Worm (Caenorhabditis elegans) whole organism, L1 larva: ENCODE data around the gene C06E1.1.

Source experiments
- aly-2 ChIP-seq: fragments of 150-350 bp; optimal IDR thresholded peaks from 2 replicates; lab custom pipeline; 2014; ENCODE audit warnings: missing biosample characterization, missing genetic modification characterization
- ces-1 ChIP-seq: fragments of 150-350 bp; optimal IDR thresholded peaks from 2 replicates; lab custom pipeline; 2014; ENCODE audit warnings: missing biosample characterization, missing genetic modification reagents, missing genetic modification characterization
- fkh-4 ChIP-seq: sonication (generic microtip); optimal IDR thresholded peaks from 2 replicates; lab custom pipeline; 2016; ENCODE audit warnings: missing compliant biosample characterization, missing genetic modification characterization, borderline replicate concordance
- lin-39 ChIP-seq: fragments of 150-350 bp; optimal IDR thresholded peaks from 2 replicates; lab custom pipeline; 2014; ENCODE audit warnings: missing biosample characterization, missing genetic modification reagents, missing genetic modification characterization
- nhr-12 ChIP-seq: sonication (generic microtip); optimal IDR thresholded peaks from 2 replicates; lab custom pipeline; 2017; ENCODE audit warnings: missing biosample characterization, missing genetic modification characterization
- snu-23 ChIP-seq: sonication (generic microtip); optimal IDR thresholded peaks from 2 replicates; lab custom pipeline; 2016; ENCODE audit warnings: missing genetic modification characterization, missing compliant biosample characterization

DNA sequence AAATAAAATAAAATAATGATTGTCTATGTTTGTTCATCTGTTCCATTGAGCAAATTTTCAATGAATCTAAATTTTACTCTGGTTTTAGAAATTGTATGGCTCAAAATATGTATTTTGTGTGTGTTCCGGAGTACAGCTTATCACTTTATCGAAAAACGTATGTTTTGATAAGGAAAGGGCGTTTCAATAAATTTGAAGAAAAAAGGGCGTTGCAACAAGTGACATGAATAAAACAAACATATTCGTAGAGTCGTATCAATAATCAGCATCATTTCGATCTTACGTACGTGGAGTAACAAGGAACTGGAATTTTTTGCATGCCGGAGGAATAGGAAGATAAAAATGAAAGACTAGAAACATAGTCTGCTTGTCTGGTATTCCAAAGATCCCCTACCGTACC is 11.5 kb upstream of the C06E1.1 start:
- TF ChIP-seq snu-23 (GFP tag; lab: Kevin White, UChicago), result no peak
- no peak for TF ChIP-seq ces-1 (GFP tag; lab: Kevin White, UChicago)
- TF ChIP-seq fkh-4 (tag; lab: Kevin White, UChicago), result no peak
- no peak for TF ChIP-seq lin-39 (tag; lab: Kevin White, UChicago)
- TF ChIP-seq nhr-12 (tag; lab: Kevin White, UChicago), result no peak
- no peak for TF ChIP-seq aly-2
